Fruit fly (Drosophila melanogaster): ENCODE measurements around the gene CG32683.

Gene CG32683

dm6 chrX:10397514-10398133, 57.1 kb downstream of the CG32683 start (continued):
- TF ChIP-seq esg (GFP tag; conservative IDR thresholded peaks at IDR 0.05) (no peak; the same call in 1 of the 2 replicates), knrl (GFP tag; IDR thresholded peaks at IDR 0.05; ENCODE audit: partially characterized antibody) (no peak), Dek (tag; optimal IDR thresholded peaks at IDR 0.05) (peak; percentile 16), so (GFP tag; IDR thresholded peaks at IDR 0.05) (no peak), CG15269 (tag; optimal IDR thresholded peaks at IDR 0.05) (peak; percentile 45), Hr51 (GFP tag; optimal IDR thresholded peaks at IDR 0.05) (peak in 1 of 2 experiments; percentile 27), br (optimal IDR thresholded peaks at IDR 0.05) (no peak), pum (GFP tag; optimal IDR thresholded peaks at IDR 0.05) (no peak), CG16813 (GFP tag; IDR thresholded peaks at IDR 0.05; ENCODE audit: partially characterized antibody) (no peak), sd (tag; optimal IDR thresholded peaks at IDR 0.05) (peak; percentile 73), CG9932 (GFP tag; IDR thresholded peaks at IDR 0.05) (peak; percentile 46), pb (GFP tag; optimal IDR thresholded peaks at IDR 0.05) (no peak), Nf-YB (GFP tag; optimal IDR thresholded peaks at IDR 0.05) (no peak), Nf-YA (GFP tag; IDR thresholded peaks at IDR 0.05) (0 out of 2 replicates have a peak, but pooled peaks have one; percentile 23), sisA (GFP tag; IDR thresholded peaks at IDR 0.05) (0 out of 2 replicates have a peak, but pooled peaks have one; percentile 14), z (GFP tag; IDR thresholded peaks at IDR 0.05) (no peak), CG18599 (GFP tag; optimal IDR thresholded peaks at IDR 0.05) (peak; percentile 64), CG2889 (GFP tag; IDR thresholded peaks at IDR 0.05) (no peak), CG14667 (GFP tag; IDR thresholded peaks at IDR 0.05) (no peak), crp (GFP tag; optimal IDR thresholded peaks at IDR 0.05) (no peak), CG18764 (GFP tag; optimal IDR thresholded peaks at IDR 0.05) (no peak), slp2 (GFP tag; optimal IDR thresholded peaks at IDR 0.05) (no peak), CG9215 (GFP tag; IDR thresholded peaks at IDR 0.05) (peak; percentile 40; the same call in 1 of the 2 replicates), croc (GFP tag; conservative IDR thresholded peaks at IDR 0.05) (no peak), pho (GFP tag; optimal IDR thresholded peaks at IDR 0.05) (no peak), her (GFP tag; optimal IDR thresholded peaks at IDR 0.05) (no peak), E2f1 (GFP tag; IDR thresholded peaks at IDR 0.05) (peak; percentile 41; the same call in 1 of the 2 replicates), kay (GFP tag; optimal IDR thresholded peaks at IDR 0.05) (no peak), maf-S (GFP tag; optimal IDR thresholded peaks at IDR 0.05) (no peak), Xbp1 (GFP tag; optimal IDR thresholded peaks at IDR 0.05) (no peak), CG6813 (GFP tag; optimal IDR thresholded peaks at IDR 0.05) (no peak), zen2 (GFP tag; IDR thresholded peaks at IDR 0.05; ENCODE audit: partially characterized antibody) (no peak), D (optimal IDR thresholded peaks at IDR 0.05) (no peak), D (GFP tag; optimal IDR thresholded peaks at IDR 0.05) (no peak), Oaz (GFP tag; IDR thresholded peaks at IDR 0.05) (no peak), Atf-2 (GFP tag; optimal IDR thresholded peaks at IDR 0.05) (no peak), CG2202 (tag; optimal IDR thresholded peaks at IDR 0.05) (no peak), CG32532 (GFP tag; IDR thresholded peaks at IDR 0.05) (peak; percentile 67; the same call in 1 of the 2 replicates), repo (GFP tag; optimal IDR thresholded peaks at IDR 0.05) (no peak), CG17361 (GFP tag; IDR thresholded peaks at IDR 0.05) (0 out of 3 replicates have a peak, but pooled peaks have one; percentile 12), vnd (GFP tag; IDR thresholded peaks at IDR 0.05; ENCODE audit: partially characterized antibody) (no peak), fd3F (GFP tag; optimal IDR thresholded peaks at IDR 0.05) (peak; percentile 2), Ravus (GFP tag; IDR thresholded peaks at IDR 0.05) (no peak), bcd (GFP tag; optimal IDR thresholded peaks at IDR 0.05) (no peak), sens (GFP tag) (peak; percentile 49), phol (tag; optimal IDR thresholded peaks at IDR 0.05) (no peak), CG6689 (GFP tag; IDR thresholded peaks at IDR 0.05) (peak; percentile 55; the same call in 1 of the 2 replicates), C15 (GFP tag; IDR thresholded peaks at IDR 0.05) (no peak), bab2 (GFP tag; optimal IDR thresholded peaks at IDR 0.05) (no peak), CG4328 (GFP tag; optimal IDR thresholded peaks at IDR 0.05) (no peak), Neu2 (GFP tag; optimal IDR thresholded peaks at IDR 0.05; ENCODE audit: borderline replicate concordance) (no peak)

Measured in whole organism, embryonic.